Fruit fly (Drosophila melanogaster) whole organism, embryonic: ENCODE results near the gene PGAP1.

Experiments
- ATbp ChIP-seq: fragments of 200-800 bp; sonication (Bioruptor generic); optimal IDR thresholded peaks from 2 replicates; lab custom pipeline; 2017; ENCODE audit warnings: missing biosample characterization, mild to moderate bottlenecking, missing genetic modification characterization, missing genetic modification reagents
- Asciz ChIP-seq: fragments of 200-800 bp; sonication (Bioruptor generic); optimal IDR thresholded peaks from 2 replicates; lab custom pipeline; 2017; ENCODE audit warnings: missing biosample characterization, mild to moderate bottlenecking, missing genetic modification characterization, missing genetic modification reagents
- CG10147 ChIP-seq: fragments of 200-800 bp; sonication (Bioruptor generic); optimal IDR thresholded peaks from 2 replicates; lab custom pipeline; 2019; ENCODE audit warnings: missing biosample characterization, mild to moderate bottlenecking, missing genetic modification characterization, moderate library complexity
- CG10274 ChIP-seq: fragments of 200-800 bp; sonication (Bioruptor generic); optimal IDR thresholded peaks from 3 replicates; lab custom pipeline; 2017; ENCODE audit warnings: missing biosample characterization, mild to moderate bottlenecking, missing genetic modification characterization
- CG12299 ChIP-seq: fragments of 200-800 bp; sonication (Bioruptor generic); optimal IDR thresholded peaks from 2 replicates; lab custom pipeline; 2018; ENCODE audit warnings: missing biosample characterization, mild to moderate bottlenecking, missing genetic modification characterization
- CG12942 ChIP-seq: fragments of 200-800 bp; sonication (Bioruptor generic); optimal IDR thresholded peaks from 3 replicates; lab custom pipeline; 2016; ENCODE audit warnings: missing biosample characterization, missing genetic modification characterization
- CG13287 ChIP-seq: fragments of 200-800 bp; sonication (Bioruptor generic); IDR thresholded peaks from 2 replicates; pipeline ENCODE4 v1.3.6; 2022; ENCODE audit warnings: missing biosample characterization, missing genetic modification characterization; ENCODE audit not compliant: partially characterized antibody
- CG16815 ChIP-seq: fragments of 200-800 bp; sonication (Bioruptor generic); optimal IDR thresholded peaks from 3 replicates; lab custom pipeline; 2017; ENCODE audit warnings: missing biosample characterization, mild to moderate bottlenecking, missing genetic modification characterization
- CG1792 ChIP-seq: fragments of 200-800 bp; sonication (Bioruptor generic); optimal IDR thresholded peaks from 2 replicates; lab custom pipeline; 2016; ENCODE audit warnings: missing biosample characterization, missing genetic modification characterization
- CG2129 ChIP-seq: fragments of 200-800 bp; sonication (Bioruptor generic); IDR thresholded peaks from 2 replicates; pipeline ENCODE4 v1.3.6; 2022; ENCODE audit warnings: missing biosample characterization, missing genetic modification characterization; ENCODE audit not compliant: partially characterized antibody
- CG31388 ChIP-seq: fragments of 200-800 bp; sonication (Bioruptor generic); optimal IDR thresholded peaks from 2 replicates; lab custom pipeline; 2016; ENCODE audit warnings: missing biosample characterization, missing genetic modification characterization
- CG3163 ChIP-seq: fragments of 200-800 bp; sonication (Bioruptor generic); optimal IDR thresholded peaks from 3 replicates; lab custom pipeline; 2016; ENCODE audit warnings: missing biosample characterization, missing genetic modification characterization
- CG4328 ChIP-seq: fragments of 200-800 bp; sonication (Bioruptor generic); optimal IDR thresholded peaks from 3 replicates; lab custom pipeline; 2017; ENCODE audit warnings: missing biosample characterization, missing genetic modification reagents, missing genetic modification characterization
- CG4617 ChIP-seq: fragments of 200-800 bp; sonication (Bioruptor generic); optimal IDR thresholded peaks from 3 replicates; lab custom pipeline; 2016; ENCODE audit warnings: missing biosample characterization, missing genetic modification characterization, borderline replicate concordance
- CG4820 ChIP-seq: fragments of 200-800 bp; sonication (Bioruptor generic); optimal IDR thresholded peaks from 3 replicates; lab custom pipeline; 2016; ENCODE audit warnings: missing biosample characterization, missing genetic modification characterization
- CG6175 ChIP-seq: fragments of 200-800 bp; sonication (Bioruptor generic); IDR thresholded peaks from 3 replicates; pipeline ENCODE4 v1.3.6; 2022; ENCODE audit warnings: missing biosample characterization, missing genetic modification characterization
- CG6654 ChIP-seq: fragments of 200-800 bp; sonication (Bioruptor generic); optimal IDR thresholded peaks from 2 replicates; lab custom pipeline; 2017; ENCODE audit warnings: missing biosample characterization, mild to moderate bottlenecking, missing genetic modification characterization
- CG7372 ChIP-seq: fragments of 200-800 bp; sonication (Bioruptor generic); IDR thresholded peaks from 2 replicates; pipeline ENCODE4 v1.3.6; 2022; ENCODE audit warnings: missing biosample characterization, missing genetic modification characterization
- CG9609 ChIP-seq: fragments of 200-800 bp; sonication (Bioruptor generic); optimal IDR thresholded peaks from 3 replicates; lab custom pipeline; 2016; ENCODE audit warnings: missing biosample characterization, missing genetic modification characterization
- CG9797 ChIP-seq: fragments of 200-800 bp; sonication (Bioruptor generic); optimal IDR thresholded peaks from 3 replicates; lab custom pipeline; 2018; ENCODE audit warnings: missing biosample characterization, mild to moderate bottlenecking, missing genetic modification characterization
- CG9876 ChIP-seq: fragments of 200-800 bp; sonication (Bioruptor generic); optimal IDR thresholded peaks from 2 replicates; lab custom pipeline; 2016; ENCODE audit warnings: missing biosample characterization, missing genetic modification characterization
- Deaf1 ChIP-seq: fragments of 200-800 bp; optimal IDR thresholded peaks from 3 replicates; lab custom pipeline; 2019; ENCODE audit warnings: missing biosample characterization, mild to moderate bottlenecking, missing genetic modification characterization, moderate library complexity
- Dek ChIP-seq: fragments of 200-800 bp; sonication (Bioruptor generic); optimal IDR thresholded peaks from 3 replicates; lab custom pipeline; 2019; ENCODE audit warnings: missing biosample characterization, mild to moderate bottlenecking, missing genetic modification characterization, moderate library complexity
- Dref ChIP-seq: fragments of 200-800 bp; sonication (Bioruptor generic); IDR thresholded peaks from 2 replicates; pipeline ENCODE4 v1.3.6; 2022; ENCODE audit warnings: missing biosample characterization, missing genetic modification characterization
- Drgx ChIP-seq: fragments of 200-800 bp; sonication (Bioruptor generic); IDR thresholded peaks from 2 replicates; pipeline ENCODE4 v1.3.6; 2022; ENCODE audit warnings: missing biosample characterization, missing genetic modification characterization
- E2f1 ChIP-seq: fragments of 200-800 bp; sonication (Bioruptor generic); IDR thresholded peaks from 2 replicates; pipeline ENCODE4 v1.3.6; 2022; ENCODE audit warnings: missing biosample characterization, missing genetic modification characterization
- Eip74EF ChIP-seq, 2 experiments: fragments of 200-800 bp in 1 of 2; fragments of >200 bp in 1 of 2; sonication (Bioruptor generic) in 1 of 2; optimal IDR thresholded peaks; 2 replicates each; lab custom pipeline; 2017 to 2019; ENCODE audit warnings: missing biosample characterization in 2 of 2, missing genetic modification characterization in 2 of 2, mild to moderate bottlenecking in 1 of 2, moderate library complexity in 1 of 2
- Gug ChIP-seq: fragments of 200-800 bp; sonication (Bioruptor generic); IDR thresholded peaks from 4 replicates; pipeline ENCODE4 v1.3.6; 2022; ENCODE audit warnings: missing biosample characterization, missing genetic modification characterization
- Hand ChIP-seq: fragments of 200-800 bp; sonication (Bioruptor generic); optimal IDR thresholded peaks from 2 replicates; lab custom pipeline; 2017; ENCODE audit warnings: mild to moderate bottlenecking, missing biosample characterization, missing genetic modification reagents, missing genetic modification characterization
- Lhr ChIP-seq: fragments of 200-800 bp; sonication (Bioruptor generic); optimal IDR thresholded peaks from 3 replicates; lab custom pipeline; 2017; ENCODE audit warnings: mild to moderate bottlenecking, missing biosample characterization, missing genetic modification reagents, missing genetic modification characterization
- MTF-1 ChIP-seq: fragments of 200-800 bp; sonication (Bioruptor generic); optimal IDR thresholded peaks from 2 replicates; lab custom pipeline; 2018; ENCODE audit warnings: missing biosample characterization, mild to moderate bottlenecking, missing genetic modification characterization, borderline replicate concordance
- NC2α ChIP-seq: fragments of 200-800 bp; sonication (Bioruptor generic); optimal IDR thresholded peaks from 2 replicates; lab custom pipeline; 2016; ENCODE audit warnings: missing biosample characterization, missing genetic modification characterization
- NC2β ChIP-seq: fragments of 200-800 bp; sonication (Bioruptor generic); optimal IDR thresholded peaks from 2 replicates; lab custom pipeline; 2016; ENCODE audit warnings: missing biosample characterization, missing genetic modification characterization
- NFAT ChIP-seq: fragments of 200-800 bp; sonication (Bioruptor generic); IDR thresholded peaks from 2 replicates; pipeline ENCODE4 v1.3.6; 2022; ENCODE audit warnings: missing biosample characterization, missing genetic modification characterization
- Opbp ChIP-seq: fragments of 200-800 bp; sonication (Bioruptor generic); IDR thresholded peaks from 3 replicates; pipeline ENCODE4 v1.3.6; 2022; ENCODE audit warnings: missing biosample characterization, missing genetic modification characterization; ENCODE audit not compliant: partially characterized antibody
- Optix ChIP-seq: fragments of 200-800 bp; sonication (Bioruptor generic); IDR thresholded peaks from 3 replicates; pipeline ENCODE4 v1.3.6; 2022; ENCODE audit warnings: missing biosample characterization, missing genetic modification characterization
- Stat92E ChIP-seq, 3 experiments: fragments of >200 bp in 2 of 3; fragments of 200-800 bp in 1 of 3; sonication (Bioruptor generic) in 1 of 3; optimal IDR thresholded peaks; 2 replicates each; lab custom pipeline; 2017 to 2019; ENCODE audit warnings: missing biosample characterization in 3 of 3, missing genetic modification characterization in 3 of 3, mild to moderate bottlenecking in 1 of 3, moderate library complexity in 1 of 3
- Usf ChIP-seq: fragments of 200-800 bp; sonication (Bioruptor generic); optimal IDR thresholded peaks from 2 replicates; lab custom pipeline; 2017; ENCODE audit warnings: missing genotype, missing biosample characterization, missing genetic modification characterization
- dysf ChIP-seq: fragments of 200-800 bp; sonication (Bioruptor generic); IDR thresholded peaks from 3 replicates; pipeline ENCODE4 v1.3.6; 2022; ENCODE audit warnings: missing biosample characterization, missing genetic modification characterization
- gt ChIP-seq: fragments of 200-800 bp; sonication (Bioruptor generic); IDR thresholded peaks from 2 replicates; pipeline ENCODE4 v1.3.6; 2022; ENCODE audit warnings: missing biosample characterization, missing genetic modification characterization
- h ChIP-seq: fragments of >200 bp; optimal IDR thresholded peaks from 2 replicates; lab custom pipeline; 2017
- ind ChIP-seq: fragments of 200-800 bp; sonication (Bioruptor generic); optimal IDR thresholded peaks from 3 replicates; lab custom pipeline; 2016; ENCODE audit warnings: missing biosample characterization, missing genetic modification characterization
- jing ChIP-seq: fragments of 200-800 bp; sonication (Bioruptor generic); optimal IDR thresholded peaks from 2 replicates; lab custom pipeline; 2018; ENCODE audit warnings: missing biosample characterization, mild to moderate bottlenecking, missing genetic modification characterization
- jumu ChIP-seq: fragments of 200-800 bp; sonication (Bioruptor generic); optimal IDR thresholded peaks from 3 replicates; lab custom pipeline; 2016; ENCODE audit warnings: missing biosample characterization, missing genetic modification characterization
- kay ChIP-seq: fragments of 200-800 bp; sonication (Bioruptor generic); optimal IDR thresholded peaks from 2 replicates; lab custom pipeline; 2016; ENCODE audit warnings: missing biosample characterization, missing genetic modification characterization
- lilli ChIP-seq: fragments of 200-800 bp; sonication (Bioruptor generic); optimal IDR thresholded peaks from 3 replicates; lab custom pipeline; 2016; ENCODE audit warnings: missing biosample characterization, missing genetic modification characterization
- lov ChIP-seq, 2 experiments: fragments of 200-800 bp in 1 of 2; fragments of >200 bp in 1 of 2; sonication (Bioruptor generic) in 1 of 2; IDR thresholded peaks in 1 of 2; optimal IDR thresholded peaks in 1 of 2; 2 replicates in 1 of 2; 3 replicates in 1 of 2; pipeline versions ENCODE4 v1.3.6 to Lab custom; 2017 to 2022; ENCODE audit warnings: missing biosample characterization in 1 of 2, missing genetic modification characterization in 1 of 2
- org-1 ChIP-seq: fragments of 200-800 bp; sonication (Bioruptor generic); optimal IDR thresholded peaks from 2 replicates; lab custom pipeline; 2017; ENCODE audit warnings: missing biosample characterization, missing genetic modification characterization
- scrt ChIP-seq: fragments of 200-800 bp; sonication (Bioruptor generic); optimal IDR thresholded peaks from 2 replicates; lab custom pipeline; 2018; ENCODE audit warnings: missing biosample characterization, mild to moderate bottlenecking, missing genetic modification characterization, moderate library complexity
- sisA ChIP-seq: fragments of 200-800 bp; sonication (Bioruptor generic); IDR thresholded peaks from 2 replicates; pipeline ENCODE4 v1.3.6; 2022; ENCODE audit warnings: missing biosample characterization, missing genetic modification characterization

The PGAP1 gene

DNA sequence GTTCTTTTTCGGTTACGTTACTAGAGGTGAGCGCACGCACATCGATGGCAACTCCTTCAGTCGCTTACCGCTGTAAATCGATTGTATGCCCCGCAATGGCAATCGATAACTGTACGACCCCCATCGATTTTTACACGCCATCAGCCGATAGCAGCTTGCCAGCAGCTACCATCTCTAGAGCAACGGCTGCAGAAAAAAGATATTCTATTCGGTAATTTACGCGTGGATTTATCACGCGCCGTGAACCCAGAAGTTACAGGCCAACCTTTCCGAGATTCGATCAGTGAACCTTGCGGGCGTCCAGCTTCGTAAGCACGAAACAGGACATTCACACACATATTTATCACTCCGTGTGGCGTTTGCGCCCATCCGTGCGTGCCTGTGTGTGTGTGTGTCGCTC, 23.4 kb downstream of the PGAP1 start, which contains the start of the genes Sirt4 and CG4119 (continued):
- no peak for TF ChIP-seq sisA
- no peak for TF ChIP-seq MTF-1
- TF ChIP-seq Asciz = no peak
- peak; percentile 97 for TF ChIP-seq Opbp (GFP tag; lab: Robert Waterston, UW)
- TF ChIP-seq Hand (GFP tag; lab: Kevin White, UChicago) = no peak
- no peak for TF ChIP-seq kay (GFP tag; lab: Kevin White, UChicago)
- no peak for TF ChIP-seq ATbp (GFP tag; lab: Kevin White, UChicago)
- TF ChIP-seq CG10274 (GFP tag; lab: Kevin White, UChicago) = no peak
- no peak for TF ChIP-seq CG4820 (GFP tag; lab: Kevin White, UChicago)
- no peak for TF ChIP-seq CG6175 (GFP tag; lab: Robert Waterston, UW)
- peak; percentile 32 for TF ChIP-seq CG9797 (GFP tag; lab: Kevin White, UChicago)
- no peak for TF ChIP-seq CG3163 (GFP tag; lab: Kevin White, UChicago)
- TF ChIP-seq Eip74EF (GFP tag; optimal IDR thresholded peaks at IDR 0.05; lab: Kevin White, UChicago) = no peak
- TF ChIP-seq CG4617 (GFP tag; lab: Kevin White, UChicago) = peak; percentile 92
- TF ChIP-seq Lhr (GFP tag; lab: Kevin White, UChicago) = no peak
- TF ChIP-seq lilli (GFP tag; lab: Kevin White, UChicago) = peak; percentile 47
- TF ChIP-seq Deaf1 = peak; percentile 27
- TF ChIP-seq CG9876 (GFP tag; lab: Kevin White, UChicago) = no peak
- 0 out of 2 replicates have a peak, but pooled peaks have one; percentile 8 for TF ChIP-seq E2f1
- peak; percentile 92 for TF ChIP-seq CG2129 (GFP tag; lab: Robert Waterston, UW)
- peak; percentile 62 for TF ChIP-seq NC2β (GFP tag; lab: Kevin White, UChicago)
- no peak for TF ChIP-seq CG12942 (GFP tag; lab: Kevin White, UChicago)
- no peak for TF ChIP-seq CG12299 (tag; lab: Kevin White, UChicago)
- TF ChIP-seq gt (GFP tag; lab: Robert Waterston, UW) = no peak
- no peak for TF ChIP-seq lov (optimal IDR thresholded peaks at IDR 0.05; lab: Kevin White, UChicago)
- TF ChIP-seq lov (GFP tag; IDR thresholded peaks at IDR 0.05; lab: Robert Waterston, UW) = no peak
- TF ChIP-seq Usf (GFP tag; lab: Kevin White, UChicago) = no peak
- no peak for TF ChIP-seq Drgx
- TF ChIP-seq CG7372 (GFP tag; lab: Robert Waterston, UW) = no peak; the same call in 1 of the 2 replicates
- peak in 1 of 3 experiments; percentile 19 for TF ChIP-seq Stat92E (GFP tag; optimal IDR thresholded peaks at IDR 0.05; lab: Kevin White, UChicago)
- TF ChIP-seq Gug (GFP tag; lab: Robert Waterston, UW) = peak; percentile 37; the same call in 1 of the 4 replicates
- no peak for TF ChIP-seq CG31388 (GFP tag; lab: Kevin White, UChicago)
- no peak for TF ChIP-seq NC2α (GFP tag; lab: Kevin White, UChicago)
- TF ChIP-seq CG13287 (GFP tag; lab: Robert Waterston, UW) = peak; percentile 96
- no peak for TF ChIP-seq CG16815 (GFP tag; lab: Kevin White, UChicago)
- no peak for TF ChIP-seq CG4328 (GFP tag; lab: Kevin White, UChicago)
- 0 out of 2 replicates have a peak, but pooled peaks have one; percentile 55 for TF ChIP-seq NFAT (GFP tag; lab: Robert Waterston, UW)
- TF ChIP-seq jing (GFP tag; lab: Kevin White, UChicago) = no peak
- no peak for TF ChIP-seq CG6654 (GFP tag; lab: Kevin White, UChicago)
- TF ChIP-seq h (lab: Kevin White, UChicago) = no peak
- TF ChIP-seq org-1 (GFP tag; lab: Kevin White, UChicago) = no peak
- peak; percentile 9 for TF ChIP-seq Dek
- TF ChIP-seq ind (GFP tag; lab: Kevin White, UChicago) = no peak
- TF ChIP-seq dysf (GFP tag; lab: Robert Waterston, UW) = no peak
- no peak for TF ChIP-seq Optix (GFP tag; lab: Robert Waterston, UW)
- peak; percentile 12 for TF ChIP-seq CG1792 (GFP tag; lab: Kevin White, UChicago)
- TF ChIP-seq jumu (GFP tag; lab: Kevin White, UChicago) = peak; percentile 44
- no peak for TF ChIP-seq CG9609 (GFP tag; lab: Kevin White, UChicago)
- no peak for TF ChIP-seq CG10147 (GFP tag; lab: Kevin White, UChicago)
- TF ChIP-seq scrt = no peak
- TF ChIP-seq Dref (GFP tag; lab: Robert Waterston, UW) = peak; percentile 99
